Worm (Caenorhabditis elegans): ENCODE data around the gene daf-1.

Gene daf-1

ce11 chrIV:128525-128924 lies 3.7 kb upstream of the daf-1 start:
- no peak for TF ChIP-seq skn-1 (tag; optimal IDR thresholded peaks at IDR 0.05)
- TF ChIP-seq lin-14 (GFP tag; optimal IDR thresholded peaks at IDR 0.05) = peak; percentile 58
- TF ChIP-seq zag-1 (tag; optimal IDR thresholded peaks at IDR 0.05) = no peak
- TF ChIP-seq dsc-1 (tag; optimal IDR thresholded peaks at IDR 0.05) = no peak
- TF ChIP-seq nhr-84 (tag; optimal IDR thresholded peaks at IDR 0.05) = no peak
- TF ChIP-seq aly-2 (tag; optimal IDR thresholded peaks at IDR 0.05) = no peak
- TF ChIP-seq vab-15 (tag; optimal IDR thresholded peaks at IDR 0.05) = no peak
- peak; percentile 27 for TF ChIP-seq nhr-85 (tag)

- TF ChIP-seq vab-15 (tag; optimal IDR thresholded peaks at IDR 0.05) (no peak), lin-14 (GFP tag; optimal IDR thresholded peaks at IDR 0.05) (peak; percentile 5), lsy-2 (tag; optimal IDR thresholded peaks at IDR 0.05) (peak in 1 of 2 experiments; percentile 11)
Observed at ce11 chrIV:130150-130549, 2.1 kb upstream of the daf-1 start.

ce11 chrIV:133968-134367 lies 1.8 kb downstream of the daf-1 start:
- no peak for TF ChIP-seq grh-1 (GFP tag; IDR thresholded peaks at IDR 0.05)
- TF ChIP-seq hlh-17 (GFP tag; optimal IDR thresholded peaks at IDR 0.05; ENCODE audit: borderline replicate concordance) = no peak
- TF ChIP-seq blmp-1 (tag; optimal IDR thresholded peaks at IDR 0.05) = no peak
- TF ChIP-seq lin-13 (GFP tag; optimal IDR thresholded peaks at IDR 0.05) = no peak
- TF ChIP-seq mab-9 (GFP tag; IDR thresholded peaks at IDR 0.05) = no peak
- TF ChIP-seq mep-1 (tag; optimal IDR thresholded peaks at IDR 0.05) = no peak
- TF ChIP-seq fkh-8 (tag; optimal IDR thresholded peaks at IDR 0.05) = peak; percentile 55
- no peak for TF ChIP-seq nhr-71 (tag; optimal IDR thresholded peaks at IDR 0.05)
- no peak for TF ChIP-seq aha-1 (tag; optimal IDR thresholded peaks at IDR 0.05)
- TF ChIP-seq egl-13 (tag; optimal IDR thresholded peaks at IDR 0.05) = peak; percentile 53
- no peak for TF ChIP-seq Y116A8C.19 (tag; optimal IDR thresholded peaks at IDR 0.05; ENCODE audit: borderline replicate concordance)
- no peak for TF ChIP-seq nhr-85 (tag)
- TF ChIP-seq dsc-1 (tag; optimal IDR thresholded peaks at IDR 0.05) = peak; percentile 83
- TF ChIP-seq ama-1 (optimal IDR thresholded peaks at IDR 0.05) = no peak
- TF ChIP-seq lir-3 (tag; optimal IDR thresholded peaks at IDR 0.05; ENCODE audit: poor library complexity) = no peak
- no peak for TF ChIP-seq C34B4.2 (tag; optimal IDR thresholded peaks at IDR 0.05)
- TF ChIP-seq nhr-47 (tag; optimal IDR thresholded peaks at IDR 0.05) = peak; percentile 33
- no peak for TF ChIP-seq pag-3 (tag; optimal IDR thresholded peaks at IDR 0.05; ENCODE audit: borderline replicate concordance, insufficient read depth)

ce11 chrIV:139652-140051 lies 7.4 kb downstream of the daf-1 start:
- TF ChIP-seq ceh-8 (GFP tag; optimal IDR thresholded peaks at IDR 0.05) (peak; percentile 29), pax-3 (tag; optimal IDR thresholded peaks at IDR 0.05) (no peak)

- no peak for TF ChIP-seq aly-2 (tag; optimal IDR thresholded peaks at IDR 0.05)
Observed at ce11 chrIV:141022-141421, 8.8 kb downstream of the daf-1 start.

ce11 chrIV:143807-144371 lies 11.7 kb downstream of the daf-1 start:
- peak; percentile 64 for TF ChIP-seq dsc-1 (tag; optimal IDR thresholded peaks at IDR 0.05)
- no peak for TF ChIP-seq unc-98 (GFP tag; IDR thresholded peaks at IDR 0.05)
- TF ChIP-seq rnt-1 (tag; optimal IDR thresholded peaks at IDR 0.05) = peak; percentile 85
- no peak for TF ChIP-seq snpc-4 (tag; optimal IDR thresholded peaks at IDR 0.05)
- TF ChIP-seq nhr-19 (GFP tag; conservative IDR thresholded peaks at IDR 0.05) = peak; percentile 58
- TF ChIP-seq nhr-28 (tag; optimal IDR thresholded peaks at IDR 0.05) = no peak
- no peak for TF ChIP-seq egl-27 (tag; optimal IDR thresholded peaks at IDR 0.05)
- no peak for TF ChIP-seq nhr-12 (tag; optimal IDR thresholded peaks at IDR 0.05)
- no peak for TF ChIP-seq nhr-71 (tag; optimal IDR thresholded peaks at IDR 0.05)
- TF ChIP-seq aly-2 (tag; optimal IDR thresholded peaks at IDR 0.05) = no peak
- TF ChIP-seq xbp-1 (tag; optimal IDR thresholded peaks at IDR 0.05) = peak; percentile 31
- TF ChIP-seq fkh-4 (tag; optimal IDR thresholded peaks at IDR 0.05; ENCODE audit: borderline replicate concordance) = no peak
- no peak for TF ChIP-seq hpl-2 (GFP tag; optimal IDR thresholded peaks at IDR 0.05)
- peak; percentile 66 for TF ChIP-seq nhr-90 (tag; optimal IDR thresholded peaks at IDR 0.05; ENCODE audit: poor library complexity)
- TF ChIP-seq ztf-11 (tag; optimal IDR thresholded peaks at IDR 0.05) = peak in 1 of 2 experiments; percentile 34
- TF ChIP-seq C34B4.2 (tag; optimal IDR thresholded peaks at IDR 0.05) = no peak
- TF ChIP-seq ama-1 (optimal IDR thresholded peaks at IDR 0.05) = no peak
- TF ChIP-seq blmp-1 (tag; optimal IDR thresholded peaks at IDR 0.05) = no peak
- TF ChIP-seq unc-30 (tag; optimal IDR thresholded peaks at IDR 0.05) = no peak
- peak; percentile 1 for TF ChIP-seq zip-4 (GFP tag; optimal IDR thresholded peaks at IDR 0.05)
- TF ChIP-seq hlh-17 (GFP tag; optimal IDR thresholded peaks at IDR 0.05; ENCODE audit: borderline replicate concordance) = no peak
- TF ChIP-seq elt-3 (tag; optimal IDR thresholded peaks at IDR 0.05) = peak in 1 of 6 experiments; percentile 5

Measured in whole organism, L1 larva.